Worm (Caenorhabditis elegans) whole organism, young adult: ENCODE results near the gene unc-103.

Source experiments
- B0035.1 ChIP-seq: sonication (generic microtip); optimal IDR thresholded peaks from 2 replicates; lab custom pipeline; 2016; ENCODE audit warnings: missing genetic modification characterization, mild to moderate bottlenecking, missing compliant biosample characterization, missing genotype, missing genetic modification reagents
- B0261.1 ChIP-seq: sonication (generic microtip); optimal IDR thresholded peaks from 2 replicates; lab custom pipeline; 2016; ENCODE audit warnings: mild to moderate bottlenecking, missing genetic modification characterization, moderate library complexity, missing compliant biosample characterization
- F33H1.4 ChIP-seq: fragments of 200-800 bp; sonication (Bioruptor generic); IDR thresholded peaks from 2 replicates; pipeline ENCODE4 v1.3.6; 2022; ENCODE audit warnings: missing genetic modification reagents, missing genetic modification characterization, missing compliant biosample characterization
- F37B4.10 ChIP-seq: fragments of 200-800 bp; sonication (Bioruptor generic); IDR thresholded peaks from 2 replicates; pipeline ENCODE4 v1.3.6; 2022; ENCODE audit warnings: missing genetic modification characterization, missing compliant biosample characterization
- F52B5.7 ChIP-seq: sonication (generic microtip); optimal IDR thresholded peaks from 2 replicates; lab custom pipeline; 2016; ENCODE audit warnings: mild to moderate bottlenecking, missing genetic modification characterization, missing compliant biosample characterization
- K11D2.4 ChIP-seq: fragments of 200-800 bp; sonication (Bioruptor generic); IDR thresholded peaks from 2 replicates; pipeline ENCODE4 v1.3.6; 2022; ENCODE audit warnings: missing genetic modification reagents, missing genetic modification characterization, missing compliant biosample characterization
- Y53F4B.3 ChIP-seq: fragments of 200-800 bp; sonication (Bioruptor generic); IDR thresholded peaks from 2 replicates; pipeline ENCODE4 v1.3.6; 2022; ENCODE audit warnings: missing genetic modification reagents, missing genetic modification characterization, missing compliant biosample characterization
- Y79H2A.3 ChIP-seq: fragments of 200-800 bp; sonication (Bioruptor generic); conservative IDR thresholded peaks from 2 replicates; pipeline ENCODE4 v1.3.6; 2022; ENCODE audit warnings: missing genetic modification reagents, missing genetic modification characterization, missing compliant biosample characterization
- Y95B8A.8 ChIP-seq: fragments of 200-800 bp; sonication (Bioruptor generic); IDR thresholded peaks from 2 replicates; pipeline ENCODE4 v1.3.6; 2022; ENCODE audit warnings: missing genetic modification reagents, missing genetic modification characterization, missing compliant biosample characterization
- ama-1 ChIP-seq, 3 experiments: fragments of 150-350 bp in 1 of 3; sonication (generic microtip) in 2 of 3; optimal IDR thresholded peaks; 2 replicates each; lab custom pipeline; 2014 to 2018; ENCODE audit warnings: missing biosample characterization in 2 of 3, missing genetic modification characterization in 2 of 3, missing genetic modification reagents in 2 of 3
- aptf-3 ChIP-seq: fragments of 200-800 bp; sonication (Bioruptor generic); IDR thresholded peaks from 2 replicates; pipeline ENCODE4 v1.3.6; 2022; ENCODE audit warnings: missing genetic modification characterization, missing compliant biosample characterization
- atf-7 ChIP-seq: sonication (generic microtip); optimal IDR thresholded peaks from 2 replicates; lab custom pipeline; 2017; ENCODE audit warnings: mild to moderate bottlenecking, missing genetic modification characterization, missing compliant biosample characterization
- attf-6 ChIP-seq: fragments of 200-800 bp; sonication (Bioruptor generic); IDR thresholded peaks from 2 replicates; pipeline ENCODE4 v1.3.6; 2022; ENCODE audit warnings: missing genetic modification reagents, missing genetic modification characterization, missing compliant biosample characterization
- bed-2 ChIP-seq: fragments of 200-800 bp; sonication (Bioruptor generic); IDR thresholded peaks from 2 replicates; pipeline ENCODE4 v1.3.6; 2022; ENCODE audit warnings: missing genetic modification reagents, missing genetic modification characterization, missing compliant biosample characterization
- ccch-3 ChIP-seq: fragments of 200-800 bp; sonication (Bioruptor generic); optimal IDR thresholded peaks from 2 replicates; lab custom pipeline; 2018; ENCODE audit warnings: mild to moderate bottlenecking, missing genetic modification characterization, missing compliant biosample characterization
- cebp-1 ChIP-seq, 2 experiments: fragments of 200-800 bp in 1 of 2; sonication (Bioruptor generic) in 1 of 2; sonication (generic microtip) in 1 of 2; IDR thresholded peaks in 1 of 2; optimal IDR thresholded peaks in 1 of 2; 2 replicates each; pipeline versions ENCODE4 v1.3.6 to Lab custom; 2017 to 2022; ENCODE audit warnings: missing compliant biosample characterization in 2 of 2, missing genetic modification characterization in 2 of 2, mild to moderate bottlenecking in 1 of 2, missing genetic modification reagents in 1 of 2, moderate library complexity in 1 of 2
- ceh-100 ChIP-seq: fragments of 200-800 bp; sonication (Bioruptor generic); IDR thresholded peaks from 2 replicates; pipeline ENCODE4 v1.3.6; 2022; ENCODE audit warnings: missing genetic modification reagents, missing genetic modification characterization, missing compliant biosample characterization
- dpff-1 ChIP-seq: sonication (generic microtip); optimal IDR thresholded peaks from 2 replicates; lab custom pipeline; 2017; ENCODE audit warnings: mild to moderate bottlenecking, missing genetic modification characterization, missing compliant biosample characterization
- efl-1 ChIP-seq: fragments of 150-350 bp; optimal IDR thresholded peaks from 2 replicates; lab custom pipeline; 2014; ENCODE audit warnings: missing biosample characterization, missing genetic modification reagents, missing genetic modification characterization
- egl-18 ChIP-seq: fragments of 200-800 bp; sonication (Bioruptor generic); IDR thresholded peaks from 2 replicates; pipeline ENCODE4 v1.3.6; 2022; ENCODE audit warnings: missing genetic modification reagents, missing genetic modification characterization, missing compliant biosample characterization
- egl-44 ChIP-seq: fragments of 200-800 bp; sonication (Bioruptor generic); IDR thresholded peaks from 2 replicates; pipeline ENCODE4 v1.3.6; 2022; ENCODE audit warnings: missing genetic modification reagents, missing genetic modification characterization, missing compliant biosample characterization
- gei-17 ChIP-seq: fragments of 200-800 bp; sonication (Bioruptor generic); optimal IDR thresholded peaks from 2 replicates; lab custom pipeline; 2018; ENCODE audit warnings: mild to moderate bottlenecking, missing genetic modification characterization, missing compliant biosample characterization
- hlh-12 ChIP-seq: sonication (generic microtip); optimal IDR thresholded peaks from 2 replicates; lab custom pipeline; 2016; ENCODE audit warnings: missing genetic modification characterization, missing compliant biosample characterization
- hmg-1.2 ChIP-seq: fragments of 200-800 bp; sonication (Bioruptor generic); IDR thresholded peaks from 2 replicates; pipeline ENCODE4 v1.3.6; 2022; ENCODE audit warnings: missing genetic modification reagents, missing genetic modification characterization, missing compliant biosample characterization
- hrde-1 ChIP-seq: sonication (generic microtip); optimal IDR thresholded peaks from 2 replicates; lab custom pipeline; 2016; ENCODE audit warnings: missing genetic modification characterization, mild to moderate bottlenecking, missing compliant biosample characterization, moderate library complexity, missing genotype, missing genetic modification reagents, borderline replicate concordance
- lin-35 ChIP-seq, 3 experiments: fragments of 150-350 bp in 2 of 3; sonication (generic microtip) in 1 of 3; optimal IDR thresholded peaks; 2 replicates each; lab custom pipeline; 2014 to 2018; ENCODE audit warnings: missing biosample characterization in 3 of 3, missing genetic modification characterization in 3 of 3, missing genetic modification reagents in 3 of 3
- lin-40 ChIP-seq: sonication (generic microtip); optimal IDR thresholded peaks from 2 replicates; lab custom pipeline; 2016; ENCODE audit warnings: missing genetic modification characterization, mild to moderate bottlenecking, missing compliant biosample characterization, missing genotype, missing genetic modification reagents
- lir-1 ChIP-seq: fragments of 200-800 bp; sonication (Bioruptor generic); conservative IDR thresholded peaks from 2 replicates; pipeline ENCODE4 v1.3.6; 2022; ENCODE audit warnings: missing genetic modification reagents, missing genetic modification characterization, missing compliant biosample characterization
- lsl-1 ChIP-seq: fragments of 200-800 bp; sonication (Bioruptor generic); optimal IDR thresholded peaks from 2 replicates; lab custom pipeline; 2018; ENCODE audit warnings: mild to moderate bottlenecking, missing genetic modification characterization, moderate library complexity, missing compliant biosample characterization
- madf-3 ChIP-seq: fragments of 200-800 bp; sonication (Bioruptor generic); IDR thresholded peaks from 2 replicates; pipeline ENCODE4 v1.3.6; 2022; ENCODE audit warnings: missing genetic modification reagents, missing genetic modification characterization, missing compliant biosample characterization
- madf-8 ChIP-seq: fragments of 200-800 bp; sonication (Bioruptor generic); conservative IDR thresholded peaks from 2 replicates; pipeline ENCODE4 v1.3.6; 2022; ENCODE audit warnings: missing genetic modification reagents, missing genetic modification characterization, missing compliant biosample characterization
- mel-28 ChIP-seq: sonication (generic microtip); optimal IDR thresholded peaks from 2 replicates; lab custom pipeline; 2016; ENCODE audit warnings: borderline replicate concordance, mild to moderate bottlenecking, missing genetic modification characterization, missing compliant biosample characterization
- nhr-90 ChIP-seq: sonication (generic microtip); optimal IDR thresholded peaks from 2 replicates; lab custom pipeline; 2016; ENCODE audit warnings: missing genotype, mild to moderate bottlenecking, missing genetic modification characterization, missing compliant biosample characterization
- somi-1 ChIP-seq: fragments of 200-800 bp; sonication (Bioruptor generic); optimal IDR thresholded peaks from 2 replicates; lab custom pipeline; 2018; ENCODE audit warnings: mild to moderate bottlenecking, missing genetic modification characterization, missing compliant biosample characterization
- tbx-9 ChIP-seq: sonication (generic microtip); optimal IDR thresholded peaks from 2 replicates; lab custom pipeline; 2016; ENCODE audit warnings: borderline replicate concordance, missing genetic modification characterization, inconsistent platforms, missing compliant biosample characterization
- zfh-2 ChIP-seq: fragments of 200-800 bp; sonication (Bioruptor generic); conservative IDR thresholded peaks from 2 replicates; pipeline ENCODE4 v1.3.6; 2022; ENCODE audit warnings: missing genetic modification reagents, missing genetic modification characterization, missing compliant biosample characterization
- ztf-18 ChIP-seq: sonication (generic microtip); optimal IDR thresholded peaks from 2 replicates; lab custom pipeline; 2016; ENCODE audit warnings: missing genotype, mild to moderate bottlenecking, missing genetic modification characterization, missing compliant biosample characterization

unc-103 gene

DNA sequence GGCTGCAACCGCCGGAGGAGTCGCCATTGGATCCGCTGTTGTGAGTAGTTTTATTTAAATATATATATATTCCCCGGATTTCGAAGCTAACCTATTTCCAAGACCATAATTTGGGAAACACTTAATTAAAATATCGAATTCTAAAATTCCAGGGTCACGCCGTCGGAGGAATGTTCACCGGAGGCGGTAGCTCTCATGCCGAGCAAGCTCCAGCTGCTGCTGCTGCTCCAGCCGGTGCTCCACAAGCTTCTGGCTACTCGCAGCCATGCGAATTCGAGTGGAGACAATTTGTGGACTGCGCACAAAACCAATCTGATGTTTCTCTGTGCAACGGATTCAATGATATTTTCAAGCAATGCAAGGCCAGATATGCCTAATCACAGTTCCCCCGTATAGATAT lies 37.1 kb downstream of the unc-103 start:
- TF ChIP-seq Y79H2A.3 (GFP tag; lab: Robert Waterston, UW) = no peak
- peak; percentile 72; the same call in 1 of the 2 replicates for TF ChIP-seq zfh-2 (GFP tag; lab: Robert Waterston, UW)

DNA sequence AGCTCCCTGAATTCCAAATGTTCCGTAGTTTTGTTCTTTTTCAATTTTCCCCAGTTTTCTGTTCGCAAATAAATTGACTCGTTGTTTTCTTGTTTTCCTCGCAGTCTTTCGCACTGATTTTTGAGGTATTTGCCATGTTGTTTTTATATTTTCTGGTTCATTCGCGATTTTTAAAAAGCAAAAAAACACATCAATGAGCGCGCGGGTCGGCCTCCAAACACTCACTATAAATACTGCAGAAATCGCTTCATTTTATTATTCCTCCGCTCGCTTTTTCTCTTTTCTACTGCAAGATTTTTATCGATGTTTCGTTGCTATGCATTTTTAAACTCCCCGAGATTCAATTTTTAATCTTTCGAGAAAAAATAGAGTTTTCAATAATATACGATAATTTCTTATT lies 37.6 kb downstream of the unc-103 start:
- no peak for TF ChIP-seq F52B5.7
- no peak for TF ChIP-seq hlh-12 (tag; lab: Kevin White, UChicago)
- TF ChIP-seq ama-1 (optimal IDR thresholded peaks at IDR 0.05; lab: Kevin White, UChicago) = no peak
- no peak for TF ChIP-seq ama-1 (GFP tag; optimal IDR thresholded peaks at IDR 0.05; lab: Kevin White, UChicago)
- TF ChIP-seq lir-1 (GFP tag; lab: Robert Waterston, UW) = no peak
- TF ChIP-seq B0035.1 = no peak
- TF ChIP-seq madf-3 (GFP tag; lab: Robert Waterston, UW) = 0 out of 2 replicates have a peak, but pooled peaks have one; percentile 33
- no peak for TF ChIP-seq mel-28 (tag; lab: Kevin White, UChicago)
- 0 out of 2 replicates have a peak, but pooled peaks have one; percentile 18 for TF ChIP-seq Y95B8A.8
- TF ChIP-seq gei-17 = no peak
- no peak for TF ChIP-seq egl-18 (GFP tag; lab: Robert Waterston, UW)
- TF ChIP-seq hmg-1.2 (GFP tag; lab: Robert Waterston, UW) = no peak
- TF ChIP-seq ztf-18 = no peak
- TF ChIP-seq atf-7 (tag; lab: Kevin White, UChicago) = no peak
- TF ChIP-seq K11D2.4 (GFP tag; lab: Robert Waterston, UW) = no peak
- no peak for TF ChIP-seq aptf-3 (GFP tag; lab: Robert Waterston, UW)
- TF ChIP-seq ceh-100 = no peak
- TF ChIP-seq somi-1 (GFP tag; lab: Kevin White, UChicago) = no peak
- no peak for TF ChIP-seq madf-8
- TF ChIP-seq B0261.1 (tag; lab: Kevin White, UChicago) = no peak
- TF ChIP-seq cebp-1 (GFP tag; IDR thresholded peaks at IDR 0.05; lab: Robert Waterston, UW) = no peak
- TF ChIP-seq cebp-1 (tag; optimal IDR thresholded peaks at IDR 0.05; lab: Kevin White, UChicago) = peak; percentile 20
- no peak for TF ChIP-seq dpff-1
- no peak for TF ChIP-seq efl-1
- TF ChIP-seq Y53F4B.3 = no peak
- no peak for TF ChIP-seq F37B4.10
- TF ChIP-seq attf-6 (GFP tag; lab: Robert Waterston, UW) = no peak
- TF ChIP-seq egl-44 (GFP tag; lab: Robert Waterston, UW) = no peak
- TF ChIP-seq tbx-9 = no peak
- peak in 1 of 3 experiments; percentile 41 for TF ChIP-seq lin-35 (GFP tag; optimal IDR thresholded peaks at IDR 0.05; lab: Kevin White, UChicago)

DNA sequence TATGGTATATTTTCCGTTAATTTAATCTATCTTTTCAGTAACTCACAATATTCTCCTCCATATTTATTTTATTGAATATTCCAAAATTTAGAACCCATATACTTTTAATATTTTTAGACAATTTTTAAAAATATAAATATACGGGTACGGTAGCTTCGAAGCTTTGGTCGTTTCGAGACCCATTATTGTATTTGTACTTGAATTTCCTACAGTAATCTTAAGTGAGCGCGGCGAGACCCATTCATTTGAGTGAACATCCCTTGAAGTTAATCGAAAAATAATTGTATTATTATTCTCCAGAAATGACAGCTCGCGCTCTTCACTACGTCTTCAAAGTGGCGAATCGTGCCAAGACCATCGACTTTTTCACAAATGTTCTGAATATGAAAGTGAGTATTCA lies 38.1 kb downstream of the unc-103 start, which contains the start of gene glod-4:
Gene glod-4, plus strand, starts transcription at position 301 of the 400 bp plus-strand sequence.
- TF ChIP-seq ccch-3 (GFP tag; lab: Kevin White, UChicago) (no peak), nhr-90 (tag; lab: Kevin White, UChicago) (no peak), F33H1.4 (0 out of 2 replicates have a peak, but pooled peaks have one; percentile 12), hrde-1 (tag; lab: Kevin White, UChicago) (no peak), lin-40 (tag; lab: Kevin White, UChicago) (no peak), bed-2 (GFP tag; lab: Robert Waterston, UW) (no peak), lsl-1 (GFP tag; lab: Kevin White, UChicago) (peak; percentile 16)
- TF ChIP-seq, all 124 proteins: peak for 2
